Worm (Caenorhabditis elegans): ENCODE data around the gene pho-14.

pho-14 gene

ce11 chrII:1102209-1102608 is 1.6 kb upstream of the pho-14 start:
- TF ChIP-seq ceh-2 (tag; optimal IDR thresholded peaks at IDR 0.05) = no peak
- TF ChIP-seq fax-1 (tag; optimal IDR thresholded peaks at IDR 0.05) = no peak
- no peak for TF ChIP-seq lim-6 (tag; optimal IDR thresholded peaks at IDR 0.05)
- TF ChIP-seq tbx-2 (tag; optimal IDR thresholded peaks at IDR 0.05) = no peak
- no peak for TF ChIP-seq sox-2 (GFP tag; IDR thresholded peaks at IDR 0.05)
- no peak for TF ChIP-seq ceh-6 (GFP tag; optimal IDR thresholded peaks at IDR 0.05)
- no peak for TF ChIP-seq mec-3 (tag; optimal IDR thresholded peaks at IDR 0.05; ENCODE audit: borderline replicate concordance)
- no peak for TF ChIP-seq lin-11 (tag; optimal IDR thresholded peaks at IDR 0.05)
- TF ChIP-seq unc-42 (tag; optimal IDR thresholded peaks at IDR 0.05) = no peak
- no peak for TF ChIP-seq madf-2 (tag; optimal IDR thresholded peaks at IDR 0.05)
- no peak for TF ChIP-seq pag-3 (tag; optimal IDR thresholded peaks at IDR 0.05; ENCODE audit: borderline replicate concordance)
- no peak for TF ChIP-seq hlh-6 (tag; optimal IDR thresholded peaks at IDR 0.05)

ce11 chrII:1101413-1101812 is 794 bp upstream of the pho-14 start:
- TF ChIP-seq C38D4.7 (GFP tag; optimal IDR thresholded peaks at IDR 0.05) (no peak), ceh-19 (GFP tag; optimal IDR thresholded peaks at IDR 0.05) (no peak), K09A11.1 (tag; optimal IDR thresholded peaks at IDR 0.05; ENCODE audit: insufficient read depth) (no peak)

ce11 chrII:1091706-1092105 is 8.9 kb downstream of the pho-14 start, which contains the start of gene snf-3:
snf-3 (plus strand) TSS chrII:1092006.
- TF ChIP-seq tbx-7 (tag; optimal IDR thresholded peaks at IDR 0.05) = no peak
- TF ChIP-seq ceh-22 (tag; optimal IDR thresholded peaks at IDR 0.05) = no peak
- TF ChIP-seq ceh-34 (tag; optimal IDR thresholded peaks at IDR 0.05) = no peak
- TF ChIP-seq Y22D7AL.16 (tag; optimal IDR thresholded peaks at IDR 0.05) = no peak
- no peak for TF ChIP-seq ceh-24 (tag; optimal IDR thresholded peaks at IDR 0.05)
- TF ChIP-seq ceh-6 (GFP tag; optimal IDR thresholded peaks at IDR 0.05) = no peak
- no peak for TF ChIP-seq nhr-232 (tag; optimal IDR thresholded peaks at IDR 0.05)
- no peak for TF ChIP-seq hlh-6 (tag; optimal IDR thresholded peaks at IDR 0.05)
- TF ChIP-seq ztf-16 (tag; optimal IDR thresholded peaks at IDR 0.05) = no peak
- TF ChIP-seq ceh-31 (tag; optimal IDR thresholded peaks at IDR 0.05) = no peak
- no peak for TF ChIP-seq mec-3 (tag; optimal IDR thresholded peaks at IDR 0.05; ENCODE audit: borderline replicate concordance)
- no peak for TF ChIP-seq F13H6.1 (tag; optimal IDR thresholded peaks at IDR 0.05)
- TF ChIP-seq K02D7.2 (tag; optimal IDR thresholded peaks at IDR 0.05) = no peak
- TF ChIP-seq pros-1 (tag; optimal IDR thresholded peaks at IDR 0.05) = no peak
- no peak for TF ChIP-seq pha-4 (tag; optimal IDR thresholded peaks at IDR 0.05)
- TF ChIP-seq npax-4 (tag; optimal IDR thresholded peaks at IDR 0.05) = no peak
- no peak for TF ChIP-seq ceh-45 (GFP tag; IDR thresholded peaks at IDR 0.05)

ce11 chrII:1090743-1091142 is 9.9 kb downstream of the pho-14 start:
- TF ChIP-seq K09A11.1 (tag; optimal IDR thresholded peaks at IDR 0.05; ENCODE audit: insufficient read depth) (no peak), dmd-4 (tag; optimal IDR thresholded peaks at IDR 0.05; ENCODE audit: borderline replicate concordance) (no peak), K02D7.2 (tag; optimal IDR thresholded peaks at IDR 0.05) (no peak), lim-6 (tag; optimal IDR thresholded peaks at IDR 0.05) (no peak), C38D4.7 (GFP tag; optimal IDR thresholded peaks at IDR 0.05) (no peak), ceh-34 (tag; optimal IDR thresholded peaks at IDR 0.05) (no peak), syd-9 (tag; optimal IDR thresholded peaks at IDR 0.05) (no peak), ceh-6 (GFP tag; optimal IDR thresholded peaks at IDR 0.05) (no peak), C08G9.2 (tag; optimal IDR thresholded peaks at IDR 0.05) (no peak), pros-1 (tag; optimal IDR thresholded peaks at IDR 0.05) (no peak), ceh-30 (tag; optimal IDR thresholded peaks at IDR 0.05) (no peak), ceh-22 (tag; optimal IDR thresholded peaks at IDR 0.05) (no peak), hlh-8 (tag; optimal IDR thresholded peaks at IDR 0.05) (no peak), Y22D7AL.16 (tag; optimal IDR thresholded peaks at IDR 0.05) (no peak), tbx-2 (tag; optimal IDR thresholded peaks at IDR 0.05) (no peak), pag-3 (tag; optimal IDR thresholded peaks at IDR 0.05; ENCODE audit: borderline replicate concordance) (no peak)
